Worm (Caenorhabditis elegans): ENCODE measurements around the gene str-40.

str-40 gene

DNA sequence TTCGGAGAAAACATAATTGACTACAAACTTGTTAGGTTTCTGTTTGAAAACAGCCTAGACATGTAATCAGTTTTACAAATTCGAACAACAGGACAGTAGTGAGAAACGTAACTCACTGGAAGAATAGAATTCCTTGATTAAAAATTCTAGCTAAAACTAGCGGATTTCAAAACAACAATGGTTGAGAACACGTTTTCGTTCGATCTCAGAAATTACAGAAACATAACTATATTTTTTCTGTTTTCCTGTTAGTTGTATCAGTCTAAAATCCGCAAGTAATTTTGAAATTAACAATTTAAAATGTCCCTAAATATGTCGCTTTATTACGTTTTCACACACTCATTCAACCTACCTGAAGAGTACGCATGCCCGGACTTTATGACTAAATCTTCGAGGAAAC lies 17.3 kb upstream of the str-40 start, which contains the start of gene srt-8:
Gene srt-8, plus strand, starts transcription at position 301 of the 400 bp plus-strand sequence.
- no peak for TF ChIP-seq fkh-10 (GFP tag; optimal IDR thresholded peaks at IDR 0.05)
- TF ChIP-seq pha-4 (tag; optimal IDR thresholded peaks at IDR 0.05): no peak
- no peak for TF ChIP-seq fax-1 (tag; optimal IDR thresholded peaks at IDR 0.05)
- no peak for TF ChIP-seq fkh-6 (tag; optimal IDR thresholded peaks at IDR 0.05)
- no peak for TF ChIP-seq elt-4 (tag; optimal IDR thresholded peaks at IDR 0.05)
- TF ChIP-seq rnt-1 (tag; optimal IDR thresholded peaks at IDR 0.05): no peak
- TF ChIP-seq hlh-8 (tag; optimal IDR thresholded peaks at IDR 0.05): no peak
- TF ChIP-seq zip-5 (tag; optimal IDR thresholded peaks at IDR 0.05): no peak

DNA sequence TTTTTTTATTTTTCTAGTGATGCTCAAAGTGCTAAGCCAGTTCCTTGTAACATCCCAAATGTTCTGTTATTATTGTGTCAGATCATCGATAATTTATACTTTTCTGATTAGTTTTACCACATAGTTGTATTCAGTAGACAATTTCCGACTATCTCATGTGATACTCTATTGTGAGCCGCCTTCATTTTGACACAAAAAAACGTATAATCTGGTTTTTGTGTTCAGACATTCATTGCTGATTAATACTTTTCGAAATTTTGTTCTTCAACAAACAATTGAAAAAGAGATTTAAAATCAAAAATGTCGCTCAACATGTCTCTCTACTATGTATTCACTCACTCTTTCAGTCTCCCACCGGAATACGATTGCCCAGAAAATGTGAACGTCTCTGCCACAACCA lies 12.5 kb upstream of the str-40 start, which contains the start of gene srt-7:
Gene srt-7, plus strand, starts transcription at position 301 of the 400 bp plus-strand sequence.
- TF ChIP-seq mec-3 (tag; optimal IDR thresholded peaks at IDR 0.05; ENCODE audit: borderline replicate concordance): no peak
- TF ChIP-seq C08G9.2 (tag; optimal IDR thresholded peaks at IDR 0.05): no peak
- TF ChIP-seq ceh-2 (tag; optimal IDR thresholded peaks at IDR 0.05): no peak
- TF ChIP-seq ref-2 (tag; optimal IDR thresholded peaks at IDR 0.05): no peak
- no peak for TF ChIP-seq tbx-2 (tag; optimal IDR thresholded peaks at IDR 0.05)
- no peak for TF ChIP-seq ceh-22 (tag; optimal IDR thresholded peaks at IDR 0.05)
- TF ChIP-seq sox-2 (GFP tag; IDR thresholded peaks at IDR 0.05): no peak
- no peak for TF ChIP-seq syd-9 (tag; optimal IDR thresholded peaks at IDR 0.05)
- no peak for TF ChIP-seq unc-42 (tag; optimal IDR thresholded peaks at IDR 0.05)
- TF ChIP-seq unc-3 (GFP tag; conservative IDR thresholded peaks at IDR 0.05): no peak
- TF ChIP-seq unc-3 (tag; optimal IDR thresholded peaks at IDR 0.05): no peak
- no peak for TF ChIP-seq nhr-232 (tag; optimal IDR thresholded peaks at IDR 0.05)
- TF ChIP-seq ceh-19 (GFP tag; optimal IDR thresholded peaks at IDR 0.05): no peak
- TF ChIP-seq pat-9 (tag; optimal IDR thresholded peaks at IDR 0.05): no peak
- TF ChIP-seq unc-55 (GFP tag; optimal IDR thresholded peaks at IDR 0.05): no peak
- TF ChIP-seq ceh-24 (tag; optimal IDR thresholded peaks at IDR 0.05): no peak
- TF ChIP-seq nhr-11 (tag; optimal IDR thresholded peaks at IDR 0.05): no peak
- no peak for TF ChIP-seq fkh-10 (GFP tag; optimal IDR thresholded peaks at IDR 0.05)

DNA sequence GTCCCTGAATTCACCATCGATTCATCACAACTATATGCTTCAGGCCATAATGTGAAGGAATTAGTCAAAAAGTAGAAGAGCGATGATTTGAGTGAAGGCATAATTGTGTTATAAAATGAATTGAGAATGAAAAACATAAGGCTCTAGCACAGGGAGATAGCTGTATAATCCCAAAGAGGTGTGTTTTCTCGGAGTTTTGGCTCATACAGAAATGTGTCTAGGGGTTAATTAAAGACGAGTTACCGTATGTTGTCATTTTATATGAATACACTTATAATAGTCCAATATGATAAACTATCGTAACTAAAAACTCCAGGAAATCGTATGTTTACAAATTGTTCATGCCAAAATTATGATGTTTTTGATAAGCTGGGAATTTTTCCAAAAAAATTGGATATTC lies 11.8 kb upstream of the str-40 start, which contains the start of gene srt-5:
Gene srt-5, minus strand, starts transcription at position 101 of the 400 bp plus-strand sequence.
- no peak for TF ChIP-seq pag-3 (tag; optimal IDR thresholded peaks at IDR 0.05; ENCODE audit: borderline replicate concordance)
- no peak for TF ChIP-seq che-1 (tag; optimal IDR thresholded peaks at IDR 0.05)
- TF ChIP-seq ceh-34 (tag; optimal IDR thresholded peaks at IDR 0.05): no peak
- TF ChIP-seq nfya-1 (tag; optimal IDR thresholded peaks at IDR 0.05): no peak
- TF ChIP-seq npax-4 (tag; optimal IDR thresholded peaks at IDR 0.05): no peak
- TF ChIP-seq mec-3 (tag; optimal IDR thresholded peaks at IDR 0.05; ENCODE audit: borderline replicate concordance): no peak
- no peak for TF ChIP-seq hlh-30 (tag; optimal IDR thresholded peaks at IDR 0.05; ENCODE audit: insufficient read depth)
- no peak for TF ChIP-seq rnt-1 (tag; optimal IDR thresholded peaks at IDR 0.05)
- no peak for TF ChIP-seq ceh-18 (tag; optimal IDR thresholded peaks at IDR 0.05)
- TF ChIP-seq hlh-13 (GFP tag; optimal IDR thresholded peaks at IDR 0.05): no peak
- TF ChIP-seq dmd-4 (tag; optimal IDR thresholded peaks at IDR 0.05; ENCODE audit: borderline replicate concordance): no peak
- no peak for TF ChIP-seq fkh-6 (tag; optimal IDR thresholded peaks at IDR 0.05)
- TF ChIP-seq ceh-2 (tag; optimal IDR thresholded peaks at IDR 0.05): no peak
- TF ChIP-seq eyg-1 (tag; optimal IDR thresholded peaks at IDR 0.05): no peak

DNA sequence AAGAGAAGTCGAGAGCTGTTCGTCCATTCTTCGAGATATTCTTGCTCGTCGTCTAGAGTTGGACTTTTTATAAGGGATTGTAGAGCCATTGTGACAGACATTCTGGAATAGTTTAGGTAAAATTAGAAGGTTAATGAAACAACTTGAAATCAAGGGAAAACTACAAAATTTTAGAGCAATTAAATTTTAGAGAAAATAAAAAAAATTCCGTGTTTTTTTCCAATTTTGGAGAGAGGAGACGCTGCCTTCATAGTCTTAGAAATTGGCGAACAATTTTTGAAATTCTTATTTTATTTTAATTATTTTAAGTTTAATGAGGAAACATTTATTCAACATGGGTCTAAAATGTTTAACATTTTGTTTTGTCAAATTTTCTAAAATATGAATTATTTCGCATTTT lies 2.5 kb upstream of the str-40 start, which contains the start of gene C50H11.13:
Gene C50H11.13, minus strand, starts transcription at position 101 of the 400 bp plus-strand sequence.
- TF ChIP-seq sdc-2 (tag; optimal IDR thresholded peaks at IDR 0.05): no peak
- no peak for TF ChIP-seq ceh-34 (tag; optimal IDR thresholded peaks at IDR 0.05)
- TF ChIP-seq pag-3 (tag; optimal IDR thresholded peaks at IDR 0.05; ENCODE audit: borderline replicate concordance): no peak
- TF ChIP-seq ceh-6 (GFP tag; optimal IDR thresholded peaks at IDR 0.05): no peak
- no peak for TF ChIP-seq hlh-8 (tag; optimal IDR thresholded peaks at IDR 0.05)
